Worm (Caenorhabditis elegans) whole organism, L3 larva: ENCODE measurements around the gene rocf-1.

Source experiments
- aly-2 ChIP-seq: fragments of 150-350 bp; optimal IDR thresholded peaks from 2 replicates; lab custom pipeline; 2014; ENCODE audit warnings: missing biosample characterization, missing genetic modification characterization
- lin-39 ChIP-seq: fragments of 150-350 bp; optimal IDR thresholded peaks from 2 replicates; lab custom pipeline; 2018; ENCODE audit warnings: missing biosample characterization, missing genetic modification reagents, missing genetic modification characterization
- nhr-237 ChIP-seq: fragments of 150-350 bp; optimal IDR thresholded peaks from 2 replicates; lab custom pipeline; 2014; ENCODE audit warnings: missing biosample characterization, missing genetic modification characterization
- nhr-25 ChIP-seq: sonication (generic microtip); optimal IDR thresholded peaks from 2 replicates; lab custom pipeline; 2017; ENCODE audit warnings: missing biosample characterization, missing genetic modification characterization
- nhr-76 ChIP-seq: fragments of 150-350 bp; sonication (generic microtip); optimal IDR thresholded peaks from 5 replicates; lab custom pipeline; 2014; ENCODE audit warnings: missing biosample characterization, missing genetic modification characterization
- pqm-1 ChIP-seq: fragments of 150-350 bp; optimal IDR thresholded peaks from 2 replicates; lab custom pipeline; 2017; ENCODE audit warnings: missing biosample characterization, missing genetic modification characterization, inconsistent platforms
- snpc-4 ChIP-seq: fragments of 150-350 bp; optimal IDR thresholded peaks from 2 replicates; lab custom pipeline; 2014; ENCODE audit warnings: missing biosample characterization, missing genetic modification characterization
- unc-62 ChIP-seq: fragments of 150-350 bp; sonication (generic microtip); optimal IDR thresholded peaks from 4 replicates; lab custom pipeline; 2014; ENCODE audit warnings: missing biosample characterization, missing genetic modification reagents, missing genetic modification characterization

ce11 chrV:15415951-15416350 is 48.4 kb downstream of the rocf-1 start, which contains the start of gene srh-265:
- TF ChIP-seq aly-2 (tag; lab: Kevin White, UChicago) (no peak), lin-39 (no peak), snpc-4 (tag; lab: Kevin White, UChicago) (no peak), nhr-25 (tag; lab: Kevin White, UChicago) (no peak), unc-62 (GFP tag; lab: Kevin White, UChicago) (no peak), nhr-237 (tag; lab: Kevin White, UChicago) (no peak), nhr-76 (tag; lab: Kevin White, UChicago) (no peak), pqm-1 (tag; lab: Kevin White, UChicago) (no peak)
